Fruit fly (Drosophila melanogaster) whole organism, larva: ENCODE data around the gene CG32137.

ENCODE experiments used
- noc ChIP-seq: fragments of 200-800 bp; sonication (Bioruptor generic); optimal IDR thresholded peaks from 3 replicates; lab custom pipeline; 2019; ENCODE audit warnings: missing biosample characterization, mild to moderate bottlenecking, missing genetic modification characterization, moderate library complexity

The CG32137 gene

DNA sequence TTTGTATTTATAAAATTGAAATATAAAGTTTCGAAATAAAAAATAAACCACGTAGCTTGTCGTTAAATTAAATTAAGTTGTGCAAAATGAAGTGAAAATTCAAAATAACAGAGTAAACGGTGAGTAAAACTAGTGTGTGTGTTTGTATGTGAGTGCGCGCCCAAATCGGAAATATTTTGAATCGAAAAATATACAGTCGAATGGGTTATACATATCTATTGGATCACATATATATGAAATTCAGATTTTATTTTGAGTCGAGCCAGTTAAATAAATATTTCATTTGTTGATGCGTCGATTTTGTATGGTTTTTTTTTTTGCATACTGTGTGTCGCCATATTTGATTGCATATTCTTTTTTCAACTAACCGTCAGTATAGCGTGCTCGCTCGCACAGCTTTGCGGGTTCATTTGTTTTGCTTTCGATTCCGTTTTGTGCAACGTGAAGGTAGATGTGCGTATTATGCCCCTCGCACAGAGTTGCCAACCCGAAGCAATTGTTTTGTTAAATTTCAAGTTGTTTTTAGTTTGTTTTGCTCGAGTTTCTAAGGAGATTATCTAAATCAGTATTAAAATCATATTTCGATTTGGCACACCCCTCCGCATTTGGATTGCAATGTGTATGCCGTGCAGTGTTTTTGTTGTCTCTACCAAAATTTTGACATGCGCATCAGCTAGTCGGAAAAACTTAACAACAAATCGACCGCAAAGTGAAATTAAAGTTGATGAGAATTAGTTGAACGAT is 64.4 kb downstream of the CG32137 start:
- TF ChIP-seq noc (tag; lab: Kevin White, UChicago), result peak; percentile 23

DNA sequence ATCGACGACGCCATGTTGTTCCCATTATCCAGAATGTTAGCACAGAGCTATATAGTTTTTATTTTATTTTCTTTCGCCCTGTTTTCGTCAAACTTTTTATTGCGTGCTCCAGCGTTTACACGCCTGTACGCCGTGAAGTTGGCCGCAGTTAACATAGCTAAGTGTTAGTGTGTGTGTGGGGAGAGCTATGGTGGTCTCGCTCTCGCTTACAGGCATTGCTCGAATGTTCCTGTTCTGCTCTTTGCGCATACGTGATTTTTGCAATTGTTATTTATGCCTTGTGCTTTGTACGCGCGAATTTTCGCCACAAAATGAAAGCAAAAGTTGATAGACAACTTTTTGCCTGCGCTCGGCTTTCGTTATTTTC is 65.0 kb downstream of the CG32137 start:
- no peak for TF ChIP-seq noc (tag; lab: Kevin White, UChicago)

DNA sequence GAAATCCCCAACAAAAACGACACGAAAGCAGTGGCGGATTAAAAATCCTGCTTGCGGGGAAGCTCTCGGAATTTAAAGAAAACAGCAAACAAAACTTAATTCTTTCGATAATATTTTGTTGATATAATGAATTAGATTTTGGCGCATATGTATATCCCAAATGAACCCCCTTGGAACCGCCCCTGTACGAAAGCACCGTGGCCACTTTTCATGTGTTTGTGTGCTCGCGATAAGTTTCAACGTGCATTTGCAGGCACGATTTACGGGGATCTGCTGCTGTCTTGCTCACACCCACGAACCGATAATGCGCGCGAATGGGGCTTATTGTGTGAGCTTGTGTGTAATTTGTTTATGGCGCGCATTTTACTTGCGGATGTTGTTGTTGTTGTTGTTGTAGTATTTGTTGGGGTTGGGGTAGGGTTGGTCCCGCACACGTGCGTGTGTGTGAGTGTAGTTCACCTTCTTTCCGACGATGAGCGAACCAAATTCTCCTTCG is 66.0 kb downstream of the CG32137 start:
- peak; percentile 96 for TF ChIP-seq noc (tag; lab: Kevin White, UChicago)

DNA sequence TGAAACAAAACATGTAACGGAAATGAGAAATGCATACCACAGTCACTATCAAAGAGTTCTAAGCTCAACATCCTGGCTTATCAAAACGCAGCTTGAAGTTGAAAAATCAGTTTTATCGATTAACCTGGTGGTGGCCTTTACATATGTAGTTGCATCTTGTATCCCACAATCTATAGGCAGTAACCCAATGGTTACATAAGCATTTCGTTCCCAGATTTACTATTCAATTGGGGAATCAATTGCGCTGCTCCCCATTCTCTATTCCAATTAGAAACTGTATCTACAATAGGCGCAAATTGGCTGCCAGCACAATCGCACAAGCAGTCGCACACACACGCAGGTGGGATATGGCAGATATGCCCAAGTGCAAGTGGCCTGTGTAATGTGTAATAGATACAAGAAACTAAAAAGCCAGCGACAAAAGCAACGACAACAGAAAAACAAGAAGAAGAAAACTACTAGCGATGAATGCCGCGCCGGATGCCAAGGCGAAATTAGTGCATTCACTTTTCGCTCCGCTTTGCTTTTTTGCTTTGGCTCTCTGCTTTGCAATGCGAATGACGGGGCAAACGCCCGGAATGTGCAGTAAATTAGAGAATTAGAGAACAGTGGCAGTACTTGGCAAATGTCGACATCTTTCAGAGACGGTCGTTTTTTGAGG is 66.7 kb downstream of the CG32137 start:
- no peak for TF ChIP-seq noc (tag; lab: Kevin White, UChicago)

DNA sequence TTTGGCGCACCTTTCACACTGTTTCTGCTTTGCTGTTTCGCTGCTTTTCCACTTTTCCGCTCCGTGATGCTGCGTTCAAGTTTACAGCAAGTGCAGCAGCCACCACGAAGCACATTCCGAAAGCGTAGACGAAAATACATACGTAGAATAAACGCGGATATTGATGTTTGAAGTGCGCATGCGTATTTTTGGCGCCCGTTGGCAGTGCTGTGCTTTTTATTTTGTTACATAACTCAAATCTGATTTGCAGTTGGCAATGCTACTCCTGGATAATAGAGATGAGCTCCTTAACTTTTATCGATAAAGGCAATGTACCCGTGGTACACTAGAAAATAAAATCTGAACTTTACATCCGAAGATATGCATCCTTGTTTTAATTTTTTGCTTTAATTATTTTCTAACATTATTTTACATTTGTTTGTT is 67.7 kb downstream of the CG32137 start:
- no peak for TF ChIP-seq noc (tag; lab: Kevin White, UChicago)
